Fruit fly (Drosophila melanogaster) whole organism, prepupa: ENCODE data around the gene Fancl.
A peak's percentile ranks its signal among the peaks of the same experiment; 100 is the strongest.

ENCODE experiments used
- CG10669 ChIP-seq: fragments of 200-800 bp; sonication (Bioruptor generic); optimal IDR thresholded peaks from 3 replicates; lab custom pipeline; 2018; ENCODE audit warnings: missing biosample characterization, mild to moderate bottlenecking, missing genetic modification characterization, moderate library complexity
- CG11294 ChIP-seq: fragments of 200-800 bp; sonication (Bioruptor generic); IDR thresholded peaks from 2 replicates; pipeline ENCODE4 v1.3.6; 2022; ENCODE audit warnings: missing biosample characterization, missing genetic modification characterization
- CG11902 ChIP-seq: fragments of 200-800 bp; sonication (Bioruptor generic); optimal IDR thresholded peaks from 3 replicates; lab custom pipeline; 2016; ENCODE audit warnings: missing biosample characterization, missing genetic modification characterization
- CG15336 ChIP-seq: fragments of 200-800 bp; sonication (Bioruptor generic); IDR thresholded peaks from 2 replicates; pipeline ENCODE4 v1.3.6; 2022; ENCODE audit warnings: missing biosample characterization, missing genetic modification characterization
- CG1621 ChIP-seq: fragments of 200-800 bp; sonication (Bioruptor generic); optimal IDR thresholded peaks from 3 replicates; lab custom pipeline; 2018; ENCODE audit warnings: missing biosample characterization, mild to moderate bottlenecking, missing genetic modification characterization
- CG16779 ChIP-seq: fragments of 200-800 bp; sonication (Bioruptor generic); optimal IDR thresholded peaks from 3 replicates; lab custom pipeline; 2017; ENCODE audit warnings: missing biosample characterization, mild to moderate bottlenecking, missing genetic modification characterization
- CG4318 ChIP-seq: fragments of 200-800 bp; sonication (Bioruptor generic); optimal IDR thresholded peaks from 3 replicates; lab custom pipeline; 2017; ENCODE audit warnings: missing biosample characterization, mild to moderate bottlenecking, missing genetic modification characterization
- CG6276 ChIP-seq: fragments of 200-800 bp; sonication (Bioruptor generic); optimal IDR thresholded peaks from 2 replicates; lab custom pipeline; 2017; ENCODE audit warnings: missing biosample characterization, mild to moderate bottlenecking, missing genetic modification characterization
- CG6808 ChIP-seq: fragments of 200-800 bp; sonication (Bioruptor generic); optimal IDR thresholded peaks from 3 replicates; lab custom pipeline; 2017; ENCODE audit warnings: missing biosample characterization, missing genetic modification characterization, mild to moderate bottlenecking, moderate library complexity, missing genetic modification reagents
- CG6854 ChIP-seq: fragments of 200-800 bp; sonication (Bioruptor generic); optimal IDR thresholded peaks from 2 replicates; lab custom pipeline; 2017; ENCODE audit warnings: missing biosample characterization, mild to moderate bottlenecking, missing genetic modification characterization
- CG8632 ChIP-seq: fragments of 200-800 bp; sonication (Bioruptor generic); optimal IDR thresholded peaks from 3 replicates; lab custom pipeline; 2016; ENCODE audit warnings: missing biosample characterization, missing genetic modification characterization
- CG9139 ChIP-seq: fragments of 200-800 bp; sonication (Bioruptor generic); optimal IDR thresholded peaks from 3 replicates; lab custom pipeline; 2017; ENCODE audit warnings: missing biosample characterization, mild to moderate bottlenecking, missing genetic modification characterization
- Eip75B ChIP-seq: fragments of 200-800 bp; sonication (Bioruptor generic); optimal IDR thresholded peaks from 3 replicates; lab custom pipeline; 2016; ENCODE audit warnings: missing biosample characterization, missing genetic modification characterization
- Eip78C ChIP-seq: fragments of 200-800 bp; sonication (Bioruptor generic); peaks from one replicate; lab custom pipeline; 2016; ENCODE audit warnings: missing biosample characterization, missing genetic modification characterization
- Eip93F ChIP-seq: fragments of 200-800 bp; sonication (Bioruptor generic); optimal IDR thresholded peaks from 2 replicates; lab custom pipeline; 2016; ENCODE audit warnings: missing biosample characterization, mild to moderate bottlenecking, missing genetic modification characterization
- Ets96B ChIP-seq: fragments of 200-800 bp; optimal IDR thresholded peaks from 2 replicates; lab custom pipeline; 2019; ENCODE audit warnings: missing biosample characterization, mild to moderate bottlenecking, missing genetic modification characterization, moderate library complexity
- Hr39 ChIP-seq: fragments of 200-800 bp; sonication (Bioruptor generic); optimal IDR thresholded peaks from 2 replicates; lab custom pipeline; 2016; ENCODE audit warnings: missing biosample characterization, missing genetic modification characterization
- Hr4 ChIP-seq: fragments of 200-800 bp; sonication (Bioruptor generic); optimal IDR thresholded peaks from 3 replicates; lab custom pipeline; 2016; ENCODE audit warnings: missing biosample characterization, missing genetic modification characterization
- Met ChIP-seq: fragments of 200-800 bp; sonication (Bioruptor generic); optimal IDR thresholded peaks from 3 replicates; lab custom pipeline; 2016; ENCODE audit warnings: missing biosample characterization, missing genetic modification characterization
- OdsH ChIP-seq: fragments of 200-800 bp; sonication (Bioruptor generic); optimal IDR thresholded peaks from 3 replicates; lab custom pipeline; 2016; ENCODE audit warnings: missing biosample characterization, missing genetic modification characterization
- Sox14 ChIP-seq: fragments of 200-800 bp; sonication (Bioruptor generic); optimal IDR thresholded peaks from 3 replicates; lab custom pipeline; 2016; ENCODE audit warnings: missing biosample characterization, missing genetic modification characterization
- acj6 ChIP-seq: fragments of 200-800 bp; sonication (Bioruptor generic); optimal IDR thresholded peaks from 3 replicates; lab custom pipeline; 2016; ENCODE audit warnings: missing biosample characterization, missing genetic modification characterization
- dac ChIP-seq: fragments of 200-800 bp; sonication (Bioruptor generic); optimal IDR thresholded peaks from 2 replicates; lab custom pipeline; 2017; ENCODE audit warnings: missing biosample characterization, mild to moderate bottlenecking, missing genetic modification characterization
- eg ChIP-seq: fragments of 200-800 bp; sonication (Bioruptor generic); IDR thresholded peaks from 3 replicates; pipeline ENCODE4 v1.3.6; 2022; ENCODE audit warnings: missing biosample characterization, missing genetic modification characterization
- fd59A ChIP-seq: fragments of 200-800 bp; sonication (Bioruptor generic); optimal IDR thresholded peaks from 2 replicates; lab custom pipeline; 2017; ENCODE audit warnings: missing biosample characterization, mild to moderate bottlenecking, missing genetic modification characterization, missing genetic modification reagents
- fd85E ChIP-seq: fragments of 200-800 bp; sonication (Bioruptor generic); optimal IDR thresholded peaks from 3 replicates; lab custom pipeline; 2016; ENCODE audit warnings: missing biosample characterization, missing genetic modification characterization
- fkh ChIP-seq: fragments of 200-800 bp; sonication (Bioruptor generic); optimal IDR thresholded peaks from 3 replicates; lab custom pipeline; 2017; ENCODE audit warnings: missing biosample characterization, mild to moderate bottlenecking, missing genetic modification characterization, moderate library complexity
- lz ChIP-seq: fragments of 200-800 bp; sonication (Bioruptor generic); optimal IDR thresholded peaks from 3 replicates; lab custom pipeline; 2016; ENCODE audit warnings: missing biosample characterization, missing genetic modification characterization
- net ChIP-seq: fragments of 200-800 bp; sonication (Bioruptor generic); optimal IDR thresholded peaks from 3 replicates; lab custom pipeline; 2016; ENCODE audit warnings: missing biosample characterization, missing genetic modification characterization
- pdm3 ChIP-seq: fragments of 200-800 bp; sonication (Bioruptor generic); optimal IDR thresholded peaks from 3 replicates; lab custom pipeline; 2016; ENCODE audit warnings: missing biosample characterization, missing genetic modification characterization
- ss ChIP-seq, 2 experiments: fragments of 200-800 bp; sonication (Bioruptor generic); optimal IDR thresholded peaks; 2 replicates in 1 of 2; 3 replicates in 1 of 2; lab custom pipeline; 2017 to 2018; ENCODE audit warnings: mild to moderate bottlenecking in 2 of 2, missing biosample characterization in 2 of 2, missing genetic modification characterization in 2 of 2, moderate library complexity in 1 of 2

The Fancl gene

dm6 chr3R:10097531-10098295 lies 45.0 kb upstream of the Fancl start (continued):
- TF ChIP-seq dac (GFP tag; lab: Kevin White, UChicago): no peak
- no peak for TF ChIP-seq CG4318
- 0 out of 2 replicates have a peak, but pooled peaks have one; percentile 21 for TF ChIP-seq CG15336
- peak; percentile 55 for TF ChIP-seq Eip93F (GFP tag; lab: Kevin White, UChicago)
- TF ChIP-seq CG8632 (GFP tag; lab: Kevin White, UChicago): no peak
- TF ChIP-seq CG1621 (tag; lab: Kevin White, UChicago): no peak
- TF ChIP-seq fd85E (GFP tag; lab: Kevin White, UChicago): no peak
- no peak for TF ChIP-seq Ets96B (tag; lab: Kevin White, UChicago)
- no peak for TF ChIP-seq OdsH (GFP tag; lab: Kevin White, UChicago)
- TF ChIP-seq CG11902 (GFP tag; lab: Kevin White, UChicago): no peak
- no peak for TF ChIP-seq lz (GFP tag; lab: Kevin White, UChicago)

DNA sequence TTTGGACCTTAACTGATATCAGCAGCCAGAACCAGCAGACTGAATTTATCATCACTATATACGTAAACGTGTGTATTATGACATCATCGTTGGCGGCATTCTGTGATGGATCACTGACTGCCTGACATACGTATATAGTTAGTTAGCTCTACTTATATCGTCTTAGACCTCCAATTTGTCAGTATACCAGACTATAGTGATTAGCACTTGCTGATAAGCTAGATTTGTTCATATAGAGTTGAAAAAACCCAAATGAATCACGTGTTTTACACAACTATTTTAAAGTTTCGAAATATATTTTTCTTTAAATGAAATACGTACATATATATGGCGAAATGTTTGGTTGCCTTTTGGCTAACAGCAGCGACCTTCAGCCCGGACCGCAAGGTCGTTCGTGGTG lies 43.1 kb upstream of the Fancl start:
- TF ChIP-seq CG10669 (GFP tag; lab: Kevin White, UChicago) (no peak), Hr39 (GFP tag; lab: Kevin White, UChicago) (no peak), ss (GFP tag; optimal IDR thresholded peaks at IDR 0.05; lab: Kevin White, UChicago) (no peak), fd59A (no peak), CG9139 (GFP tag; lab: Kevin White, UChicago) (no peak), CG6854 (GFP tag; lab: Kevin White, UChicago) (no peak), CG11294 (no peak), pdm3 (GFP tag; lab: Kevin White, UChicago) (no peak), net (GFP tag; lab: Kevin White, UChicago) (no peak)
- TF ChIP-seq, all 60 proteins: peak for 0

dm6 chr3R:10095052-10095451 lies 42.4 kb upstream of the Fancl start:
- no peak for TF ChIP-seq Hr4 (GFP tag; lab: Kevin White, UChicago)
- no peak for TF ChIP-seq CG8632 (GFP tag; lab: Kevin White, UChicago)

DNA sequence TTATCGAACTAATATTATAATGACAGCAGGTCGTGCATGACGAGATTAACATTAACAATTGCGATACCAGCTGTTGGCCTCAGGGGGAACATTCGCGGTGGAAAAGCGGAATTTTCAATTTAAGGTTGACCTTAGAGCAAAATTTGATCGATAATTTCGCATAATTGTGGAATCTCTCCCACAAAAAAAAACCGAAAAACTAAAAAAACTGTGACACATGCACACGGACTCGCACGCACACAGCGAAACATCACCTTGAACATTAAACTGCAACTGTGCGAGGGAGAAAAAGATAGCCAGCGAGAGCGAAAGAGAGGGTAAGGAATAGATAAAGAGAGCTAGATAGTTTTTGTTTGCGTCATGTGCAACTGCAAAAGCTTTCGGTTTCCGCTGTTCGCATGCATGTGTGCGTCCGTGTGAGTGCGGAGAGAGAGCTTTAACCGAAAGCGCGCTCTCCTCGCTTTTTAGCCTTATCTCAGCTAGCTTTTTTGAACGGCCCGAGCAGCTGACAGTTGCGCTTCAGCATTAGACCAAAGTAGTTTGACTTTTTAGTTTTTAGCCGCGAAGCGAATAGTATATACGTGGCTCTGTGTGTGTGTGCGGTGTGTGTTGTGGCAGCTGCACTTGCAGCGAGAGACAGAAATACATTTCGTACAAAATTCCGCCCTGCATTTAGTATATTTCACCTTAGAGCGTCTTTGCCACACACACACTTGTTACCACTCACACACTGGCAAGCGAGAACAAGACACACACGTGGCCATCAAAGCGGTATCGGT lies 40.8 kb upstream of the Fancl start:
- TF ChIP-seq Eip75B (GFP tag; lab: Kevin White, UChicago) (no peak), acj6 (GFP tag; lab: Kevin White, UChicago) (no peak), CG6808 (GFP tag; lab: Kevin White, UChicago) (peak; percentile 7), eg (peak; percentile 52; the same call in 1 of the 3 replicates), ss (GFP tag; optimal IDR thresholded peaks at IDR 0.05; lab: Kevin White, UChicago) (peak in 1 of 2 experiments; percentile 38), CG16779 (tag; lab: Kevin White, UChicago) (peak; percentile 66), lz (GFP tag; lab: Kevin White, UChicago) (no peak), Sox14 (GFP tag; lab: Kevin White, UChicago) (no peak), fkh (peak; percentile 38), CG15336 (peak; percentile 29; the same call in 1 of the 2 replicates), CG6276 (GFP tag; lab: Kevin White, UChicago) (peak; percentile 12), CG11294 (no peak), fd85E (GFP tag; lab: Kevin White, UChicago) (no peak), Eip93F (GFP tag; lab: Kevin White, UChicago) (no peak), Eip78C (GFP tag; lab: Kevin White, UChicago) (peak; percentile 34), net (GFP tag; lab: Kevin White, UChicago) (peak; percentile 3)

dm6 chr3R:10091513-10091912 lies 38.8 kb upstream of the Fancl start:
- TF ChIP-seq Met (GFP tag; lab: Kevin White, UChicago): no peak
- no peak for TF ChIP-seq CG11902 (GFP tag; lab: Kevin White, UChicago)
